Fruit fly (Drosophila melanogaster): Measurements from ENCODE around the gene CG4872.

DNA sequence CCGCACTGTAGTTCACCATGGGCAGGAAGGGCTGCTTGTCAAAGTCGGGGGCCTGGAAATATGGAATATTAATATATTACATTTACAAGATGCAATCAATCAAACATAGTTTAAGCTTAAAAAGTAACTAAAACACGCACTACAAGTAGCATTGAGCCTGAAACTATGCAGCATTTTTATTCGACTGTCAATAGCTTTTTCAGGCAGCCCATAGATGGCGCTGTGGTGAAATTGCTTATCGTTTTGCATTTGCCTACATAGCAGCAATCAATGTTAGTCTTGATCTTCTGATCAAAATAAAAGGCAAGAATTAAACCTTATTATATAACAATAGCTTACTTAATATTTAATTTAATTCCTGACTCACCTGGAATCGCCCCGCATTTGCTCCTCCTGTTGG, 34.6 kb upstream of the CG4872 start:
- no peak for TF ChIP-seq EcR (GFP tag; optimal IDR thresholded peaks at IDR 0.05)
- TF ChIP-seq Dll (optimal IDR thresholded peaks at IDR 0.05): no peak
- TF ChIP-seq usp (GFP tag; optimal IDR thresholded peaks at IDR 0.05): no peak
- no peak for TF ChIP-seq CG8478 (optimal IDR thresholded peaks at IDR 0.05)
- no peak for TF ChIP-seq pan (optimal IDR thresholded peaks at IDR 0.05)
- no peak for TF ChIP-seq psq (optimal IDR thresholded peaks at IDR 0.05)
